Fruit fly (Drosophila melanogaster) whole organism, embryonic: Measurements from ENCODE around the gene CG33346.

Experiments used
- ATbp ChIP-seq: fragments of 200-800 bp; sonication (Bioruptor generic); optimal IDR thresholded peaks from 2 replicates; lab custom pipeline; 2017; ENCODE audit warnings: missing biosample characterization, mild to moderate bottlenecking, missing genetic modification characterization, missing genetic modification reagents
- Ada2b ChIP-seq: fragments of 200-800 bp; sonication (Bioruptor generic); IDR thresholded peaks from 2 replicates; pipeline ENCODE4 v1.3.6; 2022; ENCODE audit warnings: missing biosample characterization, missing genetic modification characterization
- Adf1 ChIP-seq: fragments of 200-800 bp; sonication (Bioruptor generic); IDR thresholded peaks from 2 replicates; pipeline ENCODE4 v1.3.6; 2022; ENCODE audit warnings: missing biosample characterization, missing genetic modification characterization
- Atf-2 ChIP-seq: fragments of 200-800 bp; sonication (Bioruptor generic); optimal IDR thresholded peaks from 2 replicates; lab custom pipeline; 2016; ENCODE audit warnings: missing biosample characterization, missing genetic modification characterization
- B-H2 ChIP-seq: fragments of 200-800 bp; sonication (Bioruptor generic); optimal IDR thresholded peaks from 2 replicates; lab custom pipeline; 2018; ENCODE audit warnings: missing biosample characterization, mild to moderate bottlenecking, missing genetic modification characterization
- CG12155 ChIP-seq: fragments of 200-800 bp; sonication (Bioruptor generic); optimal IDR thresholded peaks from 3 replicates; lab custom pipeline; 2016; ENCODE audit warnings: missing biosample characterization, missing genetic modification characterization
- CG2678 ChIP-seq: fragments of 200-800 bp; sonication (Bioruptor generic); optimal IDR thresholded peaks from 3 replicates; lab custom pipeline; 2019; ENCODE audit warnings: missing biosample characterization, mild to moderate bottlenecking, missing genetic modification characterization, moderate library complexity
- CG34376 ChIP-seq: fragments of 200-800 bp; sonication (Bioruptor generic); optimal IDR thresholded peaks from 2 replicates; lab custom pipeline; 2018; ENCODE audit warnings: missing biosample characterization, mild to moderate bottlenecking, missing genetic modification characterization
- CG6813 ChIP-seq: fragments of 200-800 bp; sonication (Bioruptor generic); optimal IDR thresholded peaks from 2 replicates; lab custom pipeline; 2017; ENCODE audit warnings: missing biosample characterization, missing genetic modification characterization, mild to moderate bottlenecking, moderate library complexity, missing genetic modification reagents
- CG8388 ChIP-seq: fragments of 200-800 bp; sonication (Bioruptor generic); optimal IDR thresholded peaks from 2 replicates; lab custom pipeline; 2019; ENCODE audit warnings: missing biosample characterization, mild to moderate bottlenecking, missing genetic modification characterization, moderate library complexity
- CG9609 ChIP-seq: fragments of 200-800 bp; sonication (Bioruptor generic); optimal IDR thresholded peaks from 3 replicates; lab custom pipeline; 2016; ENCODE audit warnings: missing biosample characterization, missing genetic modification characterization
- CG9797 ChIP-seq: fragments of 200-800 bp; sonication (Bioruptor generic); optimal IDR thresholded peaks from 3 replicates; lab custom pipeline; 2018; ENCODE audit warnings: missing biosample characterization, mild to moderate bottlenecking, missing genetic modification characterization
- CG9817 ChIP-seq: fragments of 200-800 bp; sonication (Bioruptor generic); optimal IDR thresholded peaks from 2 replicates; lab custom pipeline; 2018; ENCODE audit warnings: missing biosample characterization, mild to moderate bottlenecking, missing genetic modification characterization, moderate library complexity
- Doc3 ChIP-seq: fragments of 200-800 bp; sonication (Bioruptor generic); IDR thresholded peaks from 3 replicates; pipeline ENCODE4 v1.3.6; 2022; ENCODE audit warnings: missing biosample characterization, missing genetic modification characterization; ENCODE audit not compliant: partially characterized antibody
- Elba2 ChIP-seq: fragments of 200-800 bp; sonication (Bioruptor generic); optimal IDR thresholded peaks from 3 replicates; lab custom pipeline; 2016; ENCODE audit warnings: missing biosample characterization, missing genetic modification characterization
- Hr39 ChIP-seq: fragments of >200 bp; optimal IDR thresholded peaks from 2 replicates; lab custom pipeline; 2017
- Hsf ChIP-seq: fragments of 200-800 bp; sonication (Bioruptor generic); optimal IDR thresholded peaks from 3 replicates; lab custom pipeline; 2016; ENCODE audit warnings: missing biosample characterization, missing genetic modification characterization
- bigmax ChIP-seq: fragments of 200-800 bp; sonication (Bioruptor generic); optimal IDR thresholded peaks from 2 replicates; lab custom pipeline; 2018; ENCODE audit warnings: missing biosample characterization, mild to moderate bottlenecking, missing genetic modification characterization
- corto ChIP-seq: fragments of 200-800 bp; sonication (Bioruptor generic); optimal IDR thresholded peaks from 2 replicates; lab custom pipeline; 2016; ENCODE audit warnings: missing biosample characterization, mild to moderate bottlenecking, missing genetic modification characterization, moderate library complexity
- fd3F ChIP-seq: fragments of 200-800 bp; sonication (Bioruptor generic); optimal IDR thresholded peaks from 2 replicates; lab custom pipeline; 2018; ENCODE audit warnings: missing biosample characterization, mild to moderate bottlenecking, missing genetic modification characterization, moderate library complexity
- grn ChIP-seq: fragments of 200-800 bp; sonication (Bioruptor generic); optimal IDR thresholded peaks from 3 replicates; lab custom pipeline; 2017; ENCODE audit warnings: missing biosample characterization, missing genetic modification characterization
- inv ChIP-seq: fragments of 200-800 bp; sonication (Bioruptor generic); IDR thresholded peaks from 2 replicates; pipeline ENCODE4 v1.3.6; 2022; ENCODE audit warnings: missing biosample characterization, missing genetic modification characterization; ENCODE audit not compliant: partially characterized antibody
- kni ChIP-seq: fragments of 200-800 bp; sonication (Bioruptor generic); optimal IDR thresholded peaks from 3 replicates; lab custom pipeline; 2017; ENCODE audit warnings: mild to moderate bottlenecking, missing biosample characterization, missing genetic modification reagents, missing genetic modification characterization
- psq ChIP-seq: fragments of 200-800 bp; sonication (Bioruptor generic); optimal IDR thresholded peaks from 2 replicates; lab custom pipeline; 2017; ENCODE audit warnings: missing biosample characterization, missing genetic modification characterization
- sqz ChIP-seq: fragments of 200-800 bp; sonication (Bioruptor generic); optimal IDR thresholded peaks from 3 replicates; lab custom pipeline; 2018; ENCODE audit warnings: missing biosample characterization, mild to moderate bottlenecking, missing genetic modification characterization
- stwl ChIP-seq: fragments of 200-800 bp; sonication (Bioruptor generic); optimal IDR thresholded peaks from 3 replicates; lab custom pipeline; 2018; ENCODE audit warnings: missing biosample characterization, mild to moderate bottlenecking, missing genetic modification characterization, moderate library complexity

CG33346 gene

dm6 chr3R:28695993-28696392 is 27.0 kb downstream of the CG33346 start, which contains the start of gene htt (continued):
- TF ChIP-seq corto (GFP tag; lab: Kevin White, UChicago) (no peak), CG9817 (tag; lab: Kevin White, UChicago) (no peak), Ada2b (no peak), CG2678 (tag; lab: Kevin White, UChicago) (no peak), Atf-2 (GFP tag; lab: Kevin White, UChicago) (no peak), sqz (GFP tag; lab: Kevin White, UChicago) (no peak), Hsf (no peak), CG9609 (GFP tag; lab: Kevin White, UChicago) (no peak), stwl (peak; percentile 76), Doc3 (GFP tag; lab: Robert Waterston, UW) (no peak), CG6813 (GFP tag; lab: Kevin White, UChicago) (no peak), CG8388 (GFP tag; lab: Kevin White, UChicago) (no peak), grn (GFP tag; lab: Kevin White, UChicago) (no peak), CG9797 (GFP tag; lab: Kevin White, UChicago) (peak; percentile 59), Hr39 (lab: Kevin White, UChicago) (no peak), B-H2 (GFP tag; lab: Kevin White, UChicago) (no peak), Adf1 (GFP tag; lab: Robert Waterston, UW) (no peak), psq (GFP tag; lab: Kevin White, UChicago) (no peak), bigmax (GFP tag; lab: Kevin White, UChicago) (peak; percentile 14), CG12155 (GFP tag; lab: Kevin White, UChicago) (no peak), Elba2 (GFP tag; lab: Kevin White, UChicago) (no peak), fd3F (GFP tag; lab: Kevin White, UChicago) (no peak), ATbp (GFP tag; lab: Kevin White, UChicago) (no peak), kni (GFP tag; lab: Kevin White, UChicago) (no peak), CG34376 (GFP tag; lab: Kevin White, UChicago) (no peak), inv (GFP tag; lab: Robert Waterston, UW) (no peak)
